Worm (Caenorhabditis elegans): ENCODE measurements around the gene swsn-6.

The swsn-6 gene

ce11 chrIV:5393566-5393965, 1.3 kb upstream of the swsn-6 start:
- TF ChIP-seq ceh-16 (tag; optimal IDR thresholded peaks at IDR 0.05) (no peak), elt-1 (tag; optimal IDR thresholded peaks at IDR 0.05) (no peak), nhr-67 (tag; optimal IDR thresholded peaks at IDR 0.05) (no peak), nfya-1 (tag; optimal IDR thresholded peaks at IDR 0.05; ENCODE audit: insufficient read depth) (no peak), tbx-2 (tag; optimal IDR thresholded peaks at IDR 0.05) (no peak), nhr-43 (tag; optimal IDR thresholded peaks at IDR 0.05; ENCODE audit: poor library complexity, severe bottlenecking) (no peak), lin-39 (tag; optimal IDR thresholded peaks at IDR 0.05) (no peak), ceh-28 (tag; optimal IDR thresholded peaks at IDR 0.05) (no peak), nhr-28 (tag; optimal IDR thresholded peaks at IDR 0.05) (no peak), ceh-9 (tag; optimal IDR thresholded peaks at IDR 0.05) (no peak), elt-2 (tag; optimal IDR thresholded peaks at IDR 0.05) (peak; percentile 68), nhr-77 (tag; optimal IDR thresholded peaks at IDR 0.05) (no peak), pqm-1 (tag; optimal IDR thresholded peaks at IDR 0.05) (peak; percentile 61), fkh-2 (tag; optimal IDR thresholded peaks at IDR 0.05) (no peak), pha-4 (tag; optimal IDR thresholded peaks at IDR 0.05) (peak; percentile 51), R02D3.7 (tag; optimal IDR thresholded peaks at IDR 0.05) (no peak), fos-1 (tag; optimal IDR thresholded peaks at IDR 0.05) (no peak)

ce11 chrIV:5396769-5397168, 1.9 kb downstream of the swsn-6 start, which contains the start of gene ZK616.3:
Gene ZK616.3 (plus strand): TSS chrIV:5397069.
- TF ChIP-seq ceh-82 (tag; optimal IDR thresholded peaks at IDR 0.05) (no peak), elt-1 (tag; optimal IDR thresholded peaks at IDR 0.05) (no peak), R02D3.7 (tag; optimal IDR thresholded peaks at IDR 0.05) (no peak), pha-4 (tag; optimal IDR thresholded peaks at IDR 0.05) (no peak)

ce11 chrIV:5397539-5397938, 2.7 kb downstream of the swsn-6 start, which contains the start of gene ZK616.2:
Gene ZK616.2 (plus strand): TSS chrIV:5397839.
- TF ChIP-seq ama-1 (optimal IDR thresholded peaks at IDR 0.05): no peak
- TF ChIP-seq ceh-16 (tag; optimal IDR thresholded peaks at IDR 0.05): no peak
- no peak for TF ChIP-seq daf-12 (tag; optimal IDR thresholded peaks at IDR 0.05)
- no peak for TF ChIP-seq ZK546.5 (tag; optimal IDR thresholded peaks at IDR 0.05)
- no peak for TF ChIP-seq nhr-11 (tag; optimal IDR thresholded peaks at IDR 0.05)
- TF ChIP-seq nfya-1 (tag; optimal IDR thresholded peaks at IDR 0.05; ENCODE audit: insufficient read depth): no peak
- TF ChIP-seq nhr-23 (tag; optimal IDR thresholded peaks at IDR 0.05): no peak
- TF ChIP-seq tbx-2 (tag; optimal IDR thresholded peaks at IDR 0.05): no peak

- TF ChIP-seq pqm-1 (tag; optimal IDR thresholded peaks at IDR 0.05): no peak
- TF ChIP-seq ceh-9 (tag; optimal IDR thresholded peaks at IDR 0.05): no peak
- TF ChIP-seq ama-1 (optimal IDR thresholded peaks at IDR 0.05): no peak
- no peak for TF ChIP-seq nfya-1 (tag; optimal IDR thresholded peaks at IDR 0.05; ENCODE audit: insufficient read depth)
- no peak for TF ChIP-seq nhr-28 (tag; optimal IDR thresholded peaks at IDR 0.05)
- no peak for TF ChIP-seq ztf-11 (tag; optimal IDR thresholded peaks at IDR 0.05)
Observed at ce11 chrIV:5400609-5401008, 5.8 kb downstream of the swsn-6 start, which contains the start of gene ZK616.1. Gene ZK616.1 (plus strand): TSS chrIV:5400909.

- no peak for TF ChIP-seq mml-1 (tag; optimal IDR thresholded peaks at IDR 0.05)
- no peak for TF ChIP-seq nhr-76 (tag; optimal IDR thresholded peaks at IDR 0.05)
- TF ChIP-seq egl-5 (tag; optimal IDR thresholded peaks at IDR 0.05): no peak
- TF ChIP-seq nhr-25 (tag; optimal IDR thresholded peaks at IDR 0.05): no peak
- no peak for TF ChIP-seq lsy-12 (tag; optimal IDR thresholded peaks at IDR 0.05)
- TF ChIP-seq nhr-23 (tag; optimal IDR thresholded peaks at IDR 0.05): no peak
- no peak for TF ChIP-seq nfya-1 (tag; optimal IDR thresholded peaks at IDR 0.05; ENCODE audit: insufficient read depth)
- TF ChIP-seq elt-3 (tag; optimal IDR thresholded peaks at IDR 0.05): no peak
- no peak for TF ChIP-seq jun-1 (tag; optimal IDR thresholded peaks at IDR 0.05)
Observed at ce11 chrIV:5405345-5405744, 10.5 kb downstream of the swsn-6 start, which contains the start of gene ZK616.61. Gene ZK616.61 (plus strand): TSS chrIV:5405645.

- TF ChIP-seq daf-12 (tag; optimal IDR thresholded peaks at IDR 0.05) (no peak), jun-1 (tag; optimal IDR thresholded peaks at IDR 0.05) (no peak), elt-1 (tag; optimal IDR thresholded peaks at IDR 0.05) (no peak), fkh-10 (GFP tag; optimal IDR thresholded peaks at IDR 0.05) (no peak), eor-1 (tag; optimal IDR thresholded peaks at IDR 0.05) (no peak), lin-39 (tag; optimal IDR thresholded peaks at IDR 0.05) (no peak), lsy-12 (tag; optimal IDR thresholded peaks at IDR 0.05) (no peak), lin-15B (tag; optimal IDR thresholded peaks at IDR 0.05) (no peak), sea-2 (GFP tag; optimal IDR thresholded peaks at IDR 0.05) (no peak), nhr-237 (tag; optimal IDR thresholded peaks at IDR 0.05) (no peak), tbx-2 (tag; optimal IDR thresholded peaks at IDR 0.05) (no peak), nhr-25 (tag; optimal IDR thresholded peaks at IDR 0.05) (no peak), fkh-2 (tag; optimal IDR thresholded peaks at IDR 0.05) (no peak), elt-3 (tag; optimal IDR thresholded peaks at IDR 0.05) (no peak), nhr-11 (tag; optimal IDR thresholded peaks at IDR 0.05) (no peak), ZK546.5 (tag; optimal IDR thresholded peaks at IDR 0.05) (no peak), pha-4 (tag; optimal IDR thresholded peaks at IDR 0.05) (no peak), egl-27 (tag; optimal IDR thresholded peaks at IDR 0.05) (no peak), ceh-16 (tag; optimal IDR thresholded peaks at IDR 0.05) (no peak), egl-5 (tag; optimal IDR thresholded peaks at IDR 0.05) (no peak)
Observed at ce11 chrIV:5409112-5409511, 14.3 kb downstream of the swsn-6 start.

Data from whole organism, L3 larva.